Fruit fly (Drosophila melanogaster) ovary, adult (tissue): ENCODE results near the gene CG4733.

Source experiments
- CG17801 ChIP-seq: fragments of 200-800 bp; optimal IDR thresholded peaks from 2 replicates; lab custom pipeline; 2019; ENCODE audit warnings: missing biosample characterization, mild to moderate bottlenecking, missing genetic modification characterization, moderate library complexity; ENCODE audit not compliant: partially characterized antibody

CG4733 gene

dm6 chr3R:19908863-19909343 lies 18.4 kb downstream of the CG4733 start:
- no peak for TF ChIP-seq CG17801 (GFP tag; lab: Kevin White, UChicago)

DNA sequence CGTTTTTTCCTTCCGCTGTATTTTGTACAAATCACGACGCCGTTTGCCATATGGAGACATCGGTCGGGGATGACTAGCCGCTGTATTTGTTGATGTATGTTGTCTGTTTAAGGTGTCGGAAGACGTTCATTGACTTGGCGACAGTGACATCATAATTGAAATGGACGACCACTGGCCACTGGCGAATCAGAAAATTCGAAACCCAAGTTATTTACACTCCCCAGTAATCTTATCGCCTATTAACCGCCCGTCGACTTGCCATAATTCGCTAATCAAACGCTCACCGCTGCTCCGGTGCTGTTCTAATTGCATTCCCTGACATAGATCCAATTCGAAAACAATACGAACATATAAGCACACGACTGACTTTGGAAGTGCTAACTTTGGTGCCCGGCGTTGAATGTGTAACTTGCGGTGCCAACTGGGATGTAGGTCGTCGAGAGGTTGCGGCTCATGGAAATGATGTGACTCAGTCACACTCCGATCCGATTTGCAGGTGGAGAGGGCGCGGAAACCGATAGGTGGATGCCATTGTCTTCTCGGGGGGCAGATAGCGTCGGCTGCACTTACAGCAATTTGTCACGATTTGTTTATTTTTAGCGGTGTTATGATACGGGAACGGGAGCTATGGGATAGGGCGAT lies 19.2 kb downstream of the CG4733 start:
- no peak for TF ChIP-seq CG17801 (GFP tag; lab: Kevin White, UChicago)

DNA sequence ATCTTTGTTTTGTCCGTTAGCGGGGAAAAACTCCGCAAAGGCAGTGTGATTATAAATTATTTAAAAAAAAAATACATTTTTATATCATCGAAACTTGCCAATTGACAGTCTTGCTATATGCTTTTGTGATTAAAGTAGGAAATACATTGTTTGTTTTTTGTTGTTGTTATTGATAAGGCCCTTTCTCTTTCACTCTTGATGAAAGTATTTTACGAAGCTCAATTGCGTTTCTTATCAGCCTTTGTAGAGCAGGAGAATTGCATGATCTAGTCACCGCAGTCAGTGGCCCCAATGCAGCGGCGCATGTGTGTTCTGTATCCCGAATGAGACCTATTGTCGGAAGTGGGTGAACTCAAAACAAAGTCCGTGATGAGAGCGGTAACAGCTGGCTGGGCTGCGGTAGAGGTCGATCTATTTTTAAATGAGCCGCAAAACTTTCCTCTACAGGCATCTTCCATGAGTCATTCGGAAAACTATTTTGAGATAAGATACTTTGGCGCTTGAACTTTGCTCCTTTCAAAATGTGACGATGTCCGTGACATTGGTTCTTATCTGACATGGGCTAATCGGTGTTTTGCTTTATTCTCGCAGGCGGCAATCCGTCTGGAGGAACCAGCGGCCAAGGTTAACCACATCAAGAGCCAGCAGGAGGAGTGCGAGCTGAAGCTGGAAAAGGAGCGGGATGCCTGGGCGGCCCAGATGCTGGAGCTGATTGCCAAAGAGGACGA lies 20.0 kb downstream of the CG4733 start:
- TF ChIP-seq CG17801 (GFP tag; lab: Kevin White, UChicago), result no peak

DNA sequence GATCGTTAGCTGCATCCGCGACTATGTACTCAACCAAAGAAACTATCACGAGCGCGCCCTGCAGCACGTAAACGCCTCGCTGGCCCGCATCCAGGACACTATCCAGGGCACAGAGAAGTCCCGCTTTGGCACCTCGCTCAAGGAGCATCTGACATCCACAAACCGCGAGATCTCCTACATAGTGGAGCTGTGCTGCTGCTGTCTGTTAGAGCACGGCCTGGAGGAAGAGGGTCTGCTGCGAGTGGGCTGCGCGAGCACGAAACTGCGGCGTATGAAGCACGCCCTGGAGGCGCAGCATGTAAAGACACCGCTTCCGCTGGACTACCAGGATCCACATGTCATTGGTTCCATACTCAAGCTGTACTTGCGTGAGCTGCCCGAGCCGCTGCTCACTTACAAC lies 20.5 kb downstream of the CG4733 start:
- TF ChIP-seq CG17801 (GFP tag; lab: Kevin White, UChicago), result no peak

DNA sequence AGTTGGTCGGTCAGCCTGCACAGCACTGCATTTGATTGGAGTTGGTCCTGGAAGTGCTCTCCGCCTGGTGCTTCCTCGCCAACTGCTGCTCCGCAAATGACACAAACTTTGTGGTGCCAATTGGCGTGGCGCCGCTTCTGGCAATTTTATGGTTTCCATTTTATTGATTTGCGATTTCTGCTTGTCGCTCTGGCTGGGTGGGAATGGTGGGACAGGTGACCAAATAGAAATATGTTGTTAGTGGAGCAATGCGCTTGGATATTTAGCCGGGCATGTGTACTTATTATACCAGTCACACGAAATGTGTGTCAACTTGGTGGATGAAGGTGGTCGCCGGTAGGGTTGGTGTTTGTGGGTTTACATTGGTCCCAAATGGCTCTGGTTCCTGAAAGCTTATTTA lies 24.8 kb downstream of the CG4733 start, which contains the start of the genes Xport-A and Xport-B:
TSS of gene Xport-A (minus strand) at position 101 of the 400 bp plus-strand sequence.
TSS of gene Xport-B (minus strand) at position 101 of the 400 bp plus-strand sequence.
- TF ChIP-seq CG17801 (GFP tag; lab: Kevin White, UChicago), result no peak

dm6 chr3R:19917739-19918138 lies 27.2 kb downstream of the CG4733 start, which contains the start of gene CG4465:
CG4465 (minus strand) TSS chr3R:19917839.
- TF ChIP-seq CG17801 (GFP tag; lab: Kevin White, UChicago), result no peak

DNA sequence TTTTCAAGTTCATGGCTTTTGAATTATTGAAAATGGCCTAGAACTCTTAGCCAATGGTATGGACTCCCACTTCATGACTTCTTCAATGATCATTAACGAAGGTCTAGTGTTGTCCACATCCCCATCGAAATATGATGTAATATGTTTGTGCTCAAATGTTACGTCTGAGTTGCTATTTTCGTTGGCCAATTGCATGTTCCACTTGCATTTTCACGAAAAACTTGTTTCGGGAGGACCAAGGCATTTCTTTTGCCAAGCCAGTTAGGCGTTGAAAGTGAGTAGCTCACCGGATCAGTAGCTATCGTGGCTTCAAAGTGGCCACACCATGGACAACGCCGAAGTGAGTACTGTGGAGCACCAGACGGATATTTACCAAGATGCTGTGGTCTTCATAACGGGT lies 27.7 kb downstream of the CG4733 start, which contains the start of gene CG4770:
TSS of gene CG4770 (plus strand) at position 301 of the 400 bp plus-strand sequence.
- TF ChIP-seq CG17801 (GFP tag; lab: Kevin White, UChicago), result no peak

- peak; percentile 4 for TF ChIP-seq CG17801 (GFP tag; lab: Kevin White, UChicago)
Measured at dm6 chr3R:19924331-19924730, 33.8 kb downstream of the CG4733 start.

- no peak for TF ChIP-seq CG17801 (GFP tag; lab: Kevin White, UChicago)
Measured at dm6 chr3R:19925271-19925670, 34.8 kb downstream of the CG4733 start, which contains the start of gene CG4462. CG4462 (minus strand) TSS chr3R:19925371.

DNA sequence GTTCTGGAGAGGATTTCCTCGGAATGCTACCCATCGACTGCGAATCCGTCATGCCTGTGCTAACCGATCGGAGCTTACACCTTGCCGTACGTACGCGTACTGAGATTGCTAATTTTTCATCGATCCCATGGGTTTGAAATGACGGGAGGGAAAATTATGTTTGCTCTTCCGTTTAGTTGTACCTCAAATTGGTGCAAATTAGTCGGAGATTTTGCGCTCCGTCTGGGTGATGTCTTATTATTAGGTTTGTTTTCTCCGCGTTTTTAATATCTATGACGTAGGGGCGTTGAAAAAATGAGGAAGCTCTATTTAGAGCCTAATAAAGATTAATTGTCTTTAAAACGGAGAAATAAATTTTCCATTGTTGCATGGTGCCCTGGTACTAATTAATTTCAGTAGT lies 38.1 kb downstream of the CG4733 start, which contains the start of gene CG4459:
TSS of gene CG4459 (minus strand) at position 101 of the 400 bp plus-strand sequence.
- TF ChIP-seq CG17801 (GFP tag; lab: Kevin White, UChicago), result no peak

- no peak for TF ChIP-seq CG17801 (GFP tag; lab: Kevin White, UChicago)
Measured at dm6 chr3R:19930913-19931706, 40.6 kb downstream of the CG4733 start.

DNA sequence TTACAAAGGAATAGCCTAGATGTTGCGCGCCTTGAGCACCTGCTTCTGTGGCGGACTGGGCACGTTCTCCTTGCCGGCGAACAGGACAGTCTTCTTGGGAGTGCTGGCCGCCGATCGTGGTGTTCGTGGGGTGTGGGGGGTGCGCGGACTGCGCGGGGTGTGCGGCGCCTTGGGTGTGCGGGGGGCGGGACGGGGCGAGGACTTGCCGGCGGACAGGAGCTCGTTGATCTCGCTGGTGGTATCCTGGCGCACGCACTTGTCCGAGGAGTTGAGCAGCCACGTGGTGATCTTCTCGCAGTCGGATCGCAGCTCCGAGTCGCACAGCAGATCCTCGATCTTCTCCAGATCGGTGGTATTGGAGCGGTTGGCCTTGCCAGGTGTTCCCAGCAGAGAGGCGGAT lies 41.7 kb downstream of the CG4733 start:
- no peak for TF ChIP-seq CG17801 (GFP tag; lab: Kevin White, UChicago)

DNA sequence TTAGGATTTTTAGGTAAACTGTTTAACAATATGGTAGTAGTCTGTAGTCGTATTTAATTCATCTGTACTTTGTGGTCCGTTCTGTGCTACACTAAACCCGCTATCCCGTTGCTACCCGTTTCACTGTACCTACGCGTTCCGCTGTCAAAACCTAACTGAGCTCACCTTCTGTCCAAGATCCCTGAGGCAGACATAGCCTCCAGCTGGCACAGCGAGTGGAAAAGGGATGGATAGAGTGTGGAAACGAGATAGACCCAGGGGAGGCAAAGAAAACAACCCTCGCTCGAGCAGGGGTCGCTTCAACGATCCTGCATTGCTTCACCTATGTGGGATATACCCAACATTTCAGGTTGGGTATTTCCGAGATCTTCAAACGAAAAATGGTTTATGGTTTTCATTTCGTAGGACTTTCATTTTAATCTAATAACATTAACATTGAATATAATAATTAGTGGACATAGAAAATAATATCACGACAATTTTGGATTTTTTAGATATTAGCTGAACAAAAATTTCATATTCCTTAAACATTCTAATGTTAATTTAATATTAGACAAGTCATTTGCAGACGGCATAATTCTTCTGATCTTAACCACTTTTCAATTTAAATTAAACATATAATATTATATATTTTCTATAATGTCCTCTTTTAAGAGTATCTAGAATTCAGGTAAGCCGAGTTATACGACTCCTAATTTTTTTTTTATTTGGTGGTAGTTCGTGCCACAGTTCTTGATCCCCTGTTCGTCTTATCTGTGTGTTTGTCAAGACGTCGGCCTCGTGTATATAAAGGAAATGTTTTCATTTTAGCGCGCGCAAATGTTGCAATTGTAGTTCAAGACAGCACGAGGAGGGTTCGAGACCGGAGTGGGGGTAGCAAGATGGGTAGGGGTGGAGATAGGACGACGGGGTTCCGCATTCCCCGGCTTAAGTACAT lies 44.6 kb downstream of the CG4733 start, which contains the start of gene mira:
TSS of gene mira (minus strand) at position 281 of the 937 bp plus-strand sequence.
- no peak for TF ChIP-seq CG17801 (GFP tag; lab: Kevin White, UChicago)

DNA sequence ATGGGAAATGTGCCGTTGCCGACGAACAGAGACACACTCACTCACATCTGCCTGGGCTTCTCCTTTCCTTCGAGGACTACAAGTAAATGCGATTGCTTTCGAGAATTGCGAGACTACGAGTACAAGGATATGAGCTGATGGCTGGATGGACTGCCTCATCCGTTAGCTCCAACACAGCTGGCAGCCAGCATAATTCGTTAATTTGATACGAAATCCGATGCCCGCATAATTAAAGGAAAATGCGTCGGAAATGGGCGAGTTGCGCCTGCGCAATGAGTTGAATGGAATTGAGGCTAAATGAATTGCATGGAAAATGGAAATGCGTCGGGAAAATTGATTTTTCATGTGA lies 45.3 kb downstream of the CG4733 start:
- no peak for TF ChIP-seq CG17801 (GFP tag; lab: Kevin White, UChicago)
